Fruit fly (Drosophila melanogaster): ENCODE data around the gene CREG.
A peak's percentile ranks its signal among the peaks of the same experiment; 100 is the strongest.

DNA sequence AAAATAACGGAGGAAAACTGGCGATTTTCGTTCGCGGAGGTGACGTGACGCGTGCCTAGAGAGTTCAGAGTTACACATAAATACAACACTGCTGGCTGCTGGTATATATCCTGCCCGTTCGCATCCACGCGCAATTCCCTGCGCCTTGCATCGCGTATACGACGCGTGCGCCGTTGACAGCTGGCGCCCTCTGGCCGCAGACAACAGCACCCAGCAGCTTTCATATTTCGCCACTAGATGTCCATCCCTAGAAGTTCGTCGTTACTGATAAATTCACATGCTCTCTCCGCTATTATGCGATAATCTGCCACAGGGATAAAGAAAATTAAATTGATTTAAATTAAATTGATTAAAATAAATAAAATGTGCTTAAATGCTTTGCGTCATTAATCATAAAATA, 8.0 kb upstream of the CREG start, which contains the start of gene Sur-8:
- TF ChIP-seq zfh2 (GFP tag; optimal IDR thresholded peaks at IDR 0.05) (peak; percentile 13), CG13775 (GFP tag; optimal IDR thresholded peaks at IDR 0.05) (peak; percentile 30), Poxn (GFP tag; IDR thresholded peaks at IDR 0.05) (no peak), slp2 (GFP tag; optimal IDR thresholded peaks at IDR 0.05) (peak; percentile 44), crc (GFP tag; optimal IDR thresholded peaks at IDR 0.05) (peak; percentile 5), nerfin-1 (tag; optimal IDR thresholded peaks at IDR 0.05) (no peak), ssp (GFP tag; IDR thresholded peaks at IDR 0.05) (peak; percentile 53; the same call in 1 of the 2 replicates), CoRest (tag; optimal IDR thresholded peaks at IDR 0.05) (peak; percentile 48), CG4707 (GFP tag; optimal IDR thresholded peaks at IDR 0.05) (no peak)
